Worm (Caenorhabditis elegans) whole organism, L4 larva: Measurements from ENCODE around the gene rab-18.

Experiments
- F49E8.2 ChIP-seq: sonication (generic microtip); optimal IDR thresholded peaks from 2 replicates; lab custom pipeline; 2016; ENCODE audit warnings: missing compliant biosample characterization, mild to moderate bottlenecking, missing genetic modification characterization, borderline replicate concordance
- set-16 ChIP-seq: fragments of 200-800 bp; sonication (Bioruptor generic); IDR thresholded peaks from 2 replicates; pipeline ENCODE4 v1.3.6; 2022; ENCODE audit warnings: missing genetic modification reagents, missing genetic modification characterization, missing compliant biosample characterization

ce11 chrIII:1051877-1052276 lies 28.7 kb downstream of the rab-18 start:
- peak; percentile 94 for TF ChIP-seq set-16 (GFP tag; lab: Robert Waterston, UW)
- TF ChIP-seq F49E8.2 (tag; lab: Kevin White, UChicago), result no peak
